Worm (Caenorhabditis elegans) whole organism, L3 larva: ENCODE measurements around the gene F52H2.15.

Experiments used
- R02D3.7 ChIP-seq: fragments of 150-350 bp; optimal IDR thresholded peaks from 2 replicates; lab custom pipeline; 2014; ENCODE audit warnings: missing biosample characterization, missing genetic modification characterization
- ZK546.5 ChIP-seq: sonication (generic microtip); optimal IDR thresholded peaks from 2 replicates; lab custom pipeline; 2017; ENCODE audit warnings: missing biosample characterization, missing genetic modification characterization
- aly-2 ChIP-seq: fragments of 150-350 bp; optimal IDR thresholded peaks from 2 replicates; lab custom pipeline; 2014; ENCODE audit warnings: missing biosample characterization, missing genetic modification characterization
- ama-1 ChIP-seq: fragments of 150-350 bp; optimal IDR thresholded peaks from 2 replicates; lab custom pipeline; 2018
- ceh-16 ChIP-seq: sonication (generic microtip); optimal IDR thresholded peaks from 2 replicates; lab custom pipeline; 2017; ENCODE audit warnings: missing biosample characterization, missing genetic modification characterization
- ceh-28 ChIP-seq: fragments of 150-350 bp; optimal IDR thresholded peaks from 2 replicates; lab custom pipeline; 2014; ENCODE audit warnings: missing biosample characterization, missing genetic modification reagents, missing genetic modification characterization
- ceh-82 ChIP-seq: fragments of 150-350 bp; optimal IDR thresholded peaks from 2 replicates; lab custom pipeline; 2014; ENCODE audit warnings: missing biosample characterization, missing genetic modification characterization
- ceh-9 ChIP-seq: sonication (generic microtip); optimal IDR thresholded peaks from 2 replicates; lab custom pipeline; 2018; ENCODE audit warnings: missing biosample characterization, missing genetic modification characterization
- daf-12 ChIP-seq: fragments of 150-350 bp; optimal IDR thresholded peaks from 2 replicates; lab custom pipeline; 2014; ENCODE audit warnings: missing biosample characterization, missing genetic modification reagents, missing genetic modification characterization
- egl-27 ChIP-seq: sonication (generic microtip); optimal IDR thresholded peaks from 4 replicates; lab custom pipeline; 2017; ENCODE audit warnings: missing biosample characterization, missing genetic modification reagents, missing genetic modification characterization
- elt-1 ChIP-seq: fragments of 150-350 bp; optimal IDR thresholded peaks from 2 replicates; lab custom pipeline; 2014; ENCODE audit warnings: missing biosample characterization, missing genetic modification characterization
- elt-2 ChIP-seq: sonication (generic microtip); optimal IDR thresholded peaks from 2 replicates; lab custom pipeline; 2016; ENCODE audit warnings: missing genetic modification reagents, mild to moderate bottlenecking, missing genetic modification characterization, missing compliant biosample characterization
- elt-3 ChIP-seq, 3 experiments: fragments of 150-350 bp in 1 of 3; sonication (generic microtip) in 2 of 3; optimal IDR thresholded peaks; 2 replicates in 2 of 3; 4 replicates in 1 of 3; lab custom pipeline; 2014 to 2017; ENCODE audit warnings: missing biosample characterization in 3 of 3, missing genetic modification characterization in 3 of 3
- eor-1 ChIP-seq, 2 experiments: fragments of 150-350 bp; optimal IDR thresholded peaks; 2 replicates each; lab custom pipeline; 2014 to 2018; ENCODE audit warnings: missing biosample characterization in 2 of 2, missing genetic modification characterization in 2 of 2
- fkh-10 ChIP-seq: sonication (generic microtip); optimal IDR thresholded peaks from 2 replicates; lab custom pipeline; 2017; ENCODE audit warnings: missing biosample characterization, missing genetic modification reagents, missing genetic modification characterization
- fkh-2 ChIP-seq: fragments of 150-350 bp; optimal IDR thresholded peaks from 2 replicates; lab custom pipeline; 2014; ENCODE audit warnings: missing biosample characterization, missing genetic modification reagents, missing genetic modification characterization
- fos-1 ChIP-seq: fragments of 150-350 bp; optimal IDR thresholded peaks from 2 replicates; lab custom pipeline; 2014; ENCODE audit warnings: missing biosample characterization, missing genetic modification characterization
- hmg-11 ChIP-seq: sonication (generic microtip); optimal IDR thresholded peaks from 2 replicates; lab custom pipeline; 2016; ENCODE audit warnings: missing genetic modification characterization, missing compliant biosample characterization
- jun-1 ChIP-seq: fragments of 150-350 bp; optimal IDR thresholded peaks from 2 replicates; lab custom pipeline; 2014; ENCODE audit warnings: missing biosample characterization, missing genetic modification reagents, missing genetic modification characterization
- lin-15B ChIP-seq: fragments of 150-350 bp; optimal IDR thresholded peaks from 2 replicates; lab custom pipeline; 2014; ENCODE audit warnings: missing biosample characterization, missing genetic modification characterization
- lin-39 ChIP-seq: fragments of 150-350 bp; optimal IDR thresholded peaks from 2 replicates; lab custom pipeline; 2018; ENCODE audit warnings: missing biosample characterization, missing genetic modification reagents, missing genetic modification characterization
- lsy-12 ChIP-seq: sonication (generic microtip); optimal IDR thresholded peaks from 2 replicates; lab custom pipeline; 2016; ENCODE audit warnings: mild to moderate bottlenecking, missing genetic modification characterization, missing compliant biosample characterization
- mdl-1 ChIP-seq: fragments of 150-350 bp; optimal IDR thresholded peaks from 2 replicates; lab custom pipeline; 2014; ENCODE audit warnings: missing biosample characterization, missing genetic modification characterization
- mml-1 ChIP-seq: fragments of 150-350 bp; sonication (generic microtip); optimal IDR thresholded peaks from 3 replicates; lab custom pipeline; 2014; ENCODE audit warnings: missing biosample characterization, missing genetic modification characterization
- nfya-1 ChIP-seq: sonication (generic microtip); optimal IDR thresholded peaks from 2 replicates; lab custom pipeline; 2017; ENCODE audit warnings: missing genetic modification characterization, mild to moderate bottlenecking, missing compliant biosample characterization, antibody characterized with exemption, moderate library complexity; ENCODE audit not compliant: insufficient read depth
- nhr-11 ChIP-seq: fragments of 150-350 bp; optimal IDR thresholded peaks from 2 replicates; lab custom pipeline; 2014; ENCODE audit warnings: missing biosample characterization, missing genetic modification characterization
- nhr-12 ChIP-seq: fragments of 150-350 bp; optimal IDR thresholded peaks from 2 replicates; lab custom pipeline; 2014; ENCODE audit warnings: missing biosample characterization, missing genetic modification characterization
- nhr-23 ChIP-seq: fragments of 150-350 bp; optimal IDR thresholded peaks from 2 replicates; lab custom pipeline; 2014; ENCODE audit warnings: missing biosample characterization, missing genetic modification reagents, missing genetic modification characterization
- nhr-237 ChIP-seq: fragments of 150-350 bp; optimal IDR thresholded peaks from 2 replicates; lab custom pipeline; 2014; ENCODE audit warnings: missing biosample characterization, missing genetic modification characterization
- nhr-25 ChIP-seq: sonication (generic microtip); optimal IDR thresholded peaks from 2 replicates; lab custom pipeline; 2017; ENCODE audit warnings: missing biosample characterization, missing genetic modification characterization
- nhr-28 ChIP-seq: fragments of 150-350 bp; optimal IDR thresholded peaks from 2 replicates; lab custom pipeline; 2014; ENCODE audit warnings: missing biosample characterization, missing genetic modification characterization
- nhr-43 ChIP-seq: sonication (generic microtip); optimal IDR thresholded peaks from 2 replicates; lab custom pipeline; 2016; ENCODE audit warnings: mild to moderate bottlenecking, missing genetic modification characterization, missing compliant biosample characterization; ENCODE audit not compliant: poor library complexity, severe bottlenecking
- nhr-67 ChIP-seq: fragments of 150-350 bp; optimal IDR thresholded peaks from 2 replicates; lab custom pipeline; 2014; ENCODE audit warnings: missing biosample characterization, missing genetic modification characterization
- nhr-76 ChIP-seq: fragments of 150-350 bp; sonication (generic microtip); optimal IDR thresholded peaks from 5 replicates; lab custom pipeline; 2014; ENCODE audit warnings: missing biosample characterization, missing genetic modification characterization
- nhr-77 ChIP-seq: fragments of 150-350 bp; optimal IDR thresholded peaks from 2 replicates; lab custom pipeline; 2014; ENCODE audit warnings: missing biosample characterization, missing genetic modification characterization
- pha-4 ChIP-seq: fragments of 150-350 bp; optimal IDR thresholded peaks from 2 replicates; lab custom pipeline; 2014; ENCODE audit warnings: missing biosample characterization, missing genetic modification reagents, missing genetic modification characterization
- pqm-1 ChIP-seq: fragments of 150-350 bp; optimal IDR thresholded peaks from 2 replicates; lab custom pipeline; 2017; ENCODE audit warnings: missing biosample characterization, missing genetic modification characterization, inconsistent platforms
- sea-2 ChIP-seq: fragments of 150-350 bp; sonication (generic microtip); optimal IDR thresholded peaks from 4 replicates; lab custom pipeline; 2014; ENCODE audit warnings: missing biosample characterization, missing genetic modification reagents, missing genetic modification characterization
- skn-1 ChIP-seq: fragments of 150-350 bp; optimal IDR thresholded peaks from 2 replicates; lab custom pipeline; 2014; ENCODE audit warnings: missing biosample characterization, missing genetic modification characterization
- snpc-4 ChIP-seq: fragments of 150-350 bp; optimal IDR thresholded peaks from 2 replicates; lab custom pipeline; 2014; ENCODE audit warnings: missing biosample characterization, missing genetic modification characterization
- tbx-2 ChIP-seq: sonication (generic microtip); optimal IDR thresholded peaks from 2 replicates; lab custom pipeline; 2016; ENCODE audit warnings: mild to moderate bottlenecking, missing genetic modification characterization, missing compliant biosample characterization
- unc-39 ChIP-seq: sonication (generic microtip); optimal IDR thresholded peaks from 4 replicates; lab custom pipeline; 2017; ENCODE audit warnings: missing biosample characterization, missing genetic modification characterization
- unc-62 ChIP-seq: fragments of 150-350 bp; sonication (generic microtip); optimal IDR thresholded peaks from 4 replicates; lab custom pipeline; 2014; ENCODE audit warnings: missing biosample characterization, missing genetic modification reagents, missing genetic modification characterization
- zag-1 ChIP-seq: fragments of 150-350 bp; optimal IDR thresholded peaks from 2 replicates; lab custom pipeline; 2014; ENCODE audit warnings: missing biosample characterization, missing genetic modification characterization
- ztf-11 ChIP-seq: fragments of 150-350 bp; optimal IDR thresholded peaks from 2 replicates; lab custom pipeline; 2014; ENCODE audit warnings: missing biosample characterization, missing genetic modification characterization
- ztf-4 ChIP-seq: fragments of 150-350 bp; optimal IDR thresholded peaks from 2 replicates; lab custom pipeline; 2014; ENCODE audit warnings: missing biosample characterization, missing genetic modification characterization

F52H2.15 gene

DNA sequence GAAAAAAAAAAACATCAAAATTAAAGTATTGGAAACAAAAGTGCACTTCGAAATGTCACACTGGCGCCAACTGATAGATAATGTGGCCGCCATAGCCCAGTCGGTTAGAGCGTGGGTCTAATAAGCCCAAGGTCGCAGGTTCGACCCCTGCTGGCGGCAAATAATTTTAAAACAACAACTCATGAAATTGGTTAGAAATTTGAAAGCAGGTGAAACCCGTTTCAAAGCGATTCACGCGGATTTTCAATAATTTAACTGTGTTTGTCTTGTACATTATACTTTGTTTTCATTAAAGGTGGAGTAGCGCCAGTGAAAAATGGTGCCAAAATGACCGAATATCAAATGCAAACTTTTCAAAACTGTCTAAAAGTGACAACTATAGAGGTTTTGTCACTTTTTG lies 33.9 kb upstream of the F52H2.15 start:
- peak; percentile 34 for TF ChIP-seq pqm-1
- TF ChIP-seq nfya-1 (tag; lab: Kevin White, UChicago), result peak; percentile 16
- TF ChIP-seq mdl-1 (tag; lab: Kevin White, UChicago), result no peak
- no peak for TF ChIP-seq ceh-9 (tag; lab: Kevin White, UChicago)
- TF ChIP-seq daf-12, result no peak
- TF ChIP-seq mml-1 (tag; lab: Kevin White, UChicago), result no peak
- no peak for TF ChIP-seq jun-1
- no peak for TF ChIP-seq nhr-76 (tag; lab: Kevin White, UChicago)
- no peak for TF ChIP-seq ZK546.5
- no peak for TF ChIP-seq zag-1 (tag; lab: Kevin White, UChicago)
- peak; percentile 55 for TF ChIP-seq nhr-43
- no peak for TF ChIP-seq nhr-77 (tag; lab: Kevin White, UChicago)
- no peak for TF ChIP-seq ztf-4 (tag; lab: Kevin White, UChicago)
- TF ChIP-seq lsy-12 (tag; lab: Kevin White, UChicago), result peak; percentile 0
- no peak for TF ChIP-seq tbx-2 (tag; lab: Kevin White, UChicago)
- no peak for TF ChIP-seq lin-15B (tag; lab: Kevin White, UChicago)
- TF ChIP-seq sea-2 (GFP tag; lab: Kevin White, UChicago), result no peak
- TF ChIP-seq nhr-12 (tag; lab: Kevin White, UChicago), result no peak
- no peak for TF ChIP-seq nhr-23
- peak; percentile 14 for TF ChIP-seq pha-4 (tag; lab: Kevin White, UChicago)
- TF ChIP-seq nhr-25 (tag; lab: Kevin White, UChicago), result peak; percentile 26
- TF ChIP-seq ceh-16, result no peak
- TF ChIP-seq elt-3 (tag; optimal IDR thresholded peaks at IDR 0.05; lab: Kevin White, UChicago), result no peak
- no peak for TF ChIP-seq R02D3.7 (tag; lab: Kevin White, UChicago)
- TF ChIP-seq elt-2 (tag; lab: Kevin White, UChicago), result peak; percentile 54
- no peak for TF ChIP-seq nhr-28 (tag; lab: Kevin White, UChicago)

- TF ChIP-seq lin-15B (tag; lab: Kevin White, UChicago) (no peak), ceh-82 (tag; lab: Kevin White, UChicago) (no peak), lin-39 (tag; lab: Kevin White, UChicago) (no peak), fkh-10 (GFP tag; lab: Kevin White, UChicago) (no peak), R02D3.7 (tag; lab: Kevin White, UChicago) (no peak), ceh-9 (tag; lab: Kevin White, UChicago) (no peak), tbx-2 (tag; lab: Kevin White, UChicago) (no peak), ceh-16 (no peak), mml-1 (tag; lab: Kevin White, UChicago) (no peak), pqm-1 (no peak)
These were observed 32.8 kb upstream of the F52H2.15 start, which contains the start of gene tbc-12 for ce11 chrX:2532357-2532756. Gene tbc-12, minus strand, starts transcription at chrX:2532457.

DNA sequence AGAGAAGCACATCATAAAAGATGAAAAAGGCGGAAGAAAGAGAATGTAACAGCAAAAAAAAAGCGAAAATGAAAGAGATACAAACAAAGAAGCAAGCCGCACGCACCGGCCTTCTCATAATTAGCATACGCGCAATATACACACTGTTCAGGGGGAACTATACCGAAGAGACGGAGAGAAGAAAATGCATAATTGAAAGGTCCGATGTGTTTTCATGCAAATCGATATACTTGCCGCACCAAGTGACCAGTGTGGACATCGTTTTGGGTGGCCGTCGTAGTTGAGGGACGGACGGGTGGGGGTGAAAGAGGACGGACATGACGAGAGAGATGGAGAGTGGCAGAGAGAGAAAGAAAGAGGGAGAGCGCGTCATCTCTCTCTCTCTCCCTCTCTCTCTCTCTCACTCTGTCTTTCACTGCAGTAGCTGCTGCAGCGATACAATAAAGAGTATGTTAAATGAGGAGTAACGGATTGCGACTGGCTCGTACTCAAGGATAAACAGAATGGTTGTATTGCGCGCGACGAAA lies 28.8 kb upstream of the F52H2.15 start:
- TF ChIP-seq ztf-11 (tag; lab: Kevin White, UChicago), result no peak
- TF ChIP-seq lin-15B (tag; lab: Kevin White, UChicago), result peak; percentile 29
- peak; percentile 10 for TF ChIP-seq mdl-1 (tag; lab: Kevin White, UChicago)
- no peak for TF ChIP-seq nhr-77 (tag; lab: Kevin White, UChicago)
- peak; percentile 36 for TF ChIP-seq elt-1 (tag; lab: Kevin White, UChicago)
- peak; percentile 73 for TF ChIP-seq nhr-11 (tag; lab: Kevin White, UChicago)
- no peak for TF ChIP-seq fos-1 (tag; lab: Kevin White, UChicago)
- peak; percentile 66 for TF ChIP-seq hmg-11 (tag; lab: Kevin White, UChicago)
- TF ChIP-seq nhr-28 (tag; lab: Kevin White, UChicago), result no peak
- TF ChIP-seq daf-12, result no peak
- no peak for TF ChIP-seq nhr-12 (tag; lab: Kevin White, UChicago)
- no peak for TF ChIP-seq elt-3 (tag; optimal IDR thresholded peaks at IDR 0.05; lab: Kevin White, UChicago)
- peak; percentile 12 for TF ChIP-seq lsy-12 (tag; lab: Kevin White, UChicago)
- TF ChIP-seq zag-1 (tag; lab: Kevin White, UChicago), result no peak
- no peak for TF ChIP-seq ceh-9 (tag; lab: Kevin White, UChicago)
- TF ChIP-seq fkh-2 (tag; lab: Kevin White, UChicago), result no peak
- peak; percentile 87 for TF ChIP-seq snpc-4
- no peak for TF ChIP-seq unc-39 (tag; lab: Kevin White, UChicago)
- peak; percentile 52 for TF ChIP-seq unc-62 (GFP tag; lab: Kevin White, UChicago)
- TF ChIP-seq nfya-1 (tag; lab: Kevin White, UChicago), result peak; percentile 89
- TF ChIP-seq aly-2, result no peak
- TF ChIP-seq nhr-43, result no peak
- TF ChIP-seq ceh-28 (tag; lab: Kevin White, UChicago), result peak; percentile 71
- TF ChIP-seq nhr-237, result no peak
- TF ChIP-seq pha-4 (tag; lab: Kevin White, UChicago), result peak; percentile 95
- peak; percentile 97 for TF ChIP-seq lin-39 (tag; lab: Kevin White, UChicago)
- no peak for TF ChIP-seq ama-1 (lab: Kevin White, UChicago)
- no peak for TF ChIP-seq R02D3.7 (tag; lab: Kevin White, UChicago)
- peak; percentile 81 for TF ChIP-seq nhr-25 (tag; lab: Kevin White, UChicago)
- TF ChIP-seq ztf-4 (tag; lab: Kevin White, UChicago), result no peak
- peak; percentile 65 for TF ChIP-seq egl-27 (tag; lab: Kevin White, UChicago)
- TF ChIP-seq skn-1 (tag; lab: Kevin White, UChicago), result peak; percentile 42
- TF ChIP-seq elt-2 (tag; lab: Kevin White, UChicago), result no peak
- no peak for TF ChIP-seq ZK546.5
- TF ChIP-seq mml-1 (tag; lab: Kevin White, UChicago), result no peak
- peak; percentile 54 for TF ChIP-seq tbx-2 (tag; lab: Kevin White, UChicago)
- no peak for TF ChIP-seq eor-1 (tag; optimal IDR thresholded peaks at IDR 0.05; lab: Kevin White, UChicago)
- no peak for TF ChIP-seq nhr-67 (tag; lab: Kevin White, UChicago)
